Fruit fly (Drosophila melanogaster): ENCODE results near the gene Xport-A.

Xport-A gene

DNA sequence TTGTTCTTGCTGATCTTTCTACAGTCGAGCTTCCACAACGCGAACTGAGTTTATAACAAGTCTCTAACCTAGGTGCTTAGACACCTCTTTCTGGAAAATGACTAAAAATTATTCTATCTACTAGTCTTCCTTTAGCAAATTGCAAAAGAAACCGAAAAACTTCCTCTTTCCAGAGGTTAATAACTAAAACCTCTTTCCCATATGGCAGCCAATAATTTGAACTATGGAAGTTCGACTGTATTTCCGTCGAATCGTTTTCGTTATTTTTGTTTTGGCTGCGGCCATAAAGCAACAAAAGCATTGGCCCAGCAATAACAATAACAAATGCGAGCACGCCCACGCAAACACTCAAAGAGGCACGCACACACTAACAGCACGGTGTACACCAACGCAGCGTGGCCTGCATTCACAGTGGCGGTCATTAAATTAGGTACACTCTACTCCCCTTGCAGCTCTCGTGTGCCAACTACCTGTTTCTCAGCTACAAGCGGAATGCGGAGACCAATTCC is 34.7 kb downstream of the Xport-A start (continued):
- peak; percentile 79 for TF ChIP-seq sens (GFP tag)
- peak; percentile 56 for TF ChIP-seq tap (tag; optimal IDR thresholded peaks at IDR 0.05)
- TF ChIP-seq CG3847 (GFP tag; IDR thresholded peaks at IDR 0.05) = peak; percentile 55
- TF ChIP-seq kay (GFP tag; optimal IDR thresholded peaks at IDR 0.05) = no peak
- peak; percentile 39 for TF ChIP-seq D19A (tag; optimal IDR thresholded peaks at IDR 0.05)
- peak; percentile 22 for TF ChIP-seq CG6854 (GFP tag; optimal IDR thresholded peaks at IDR 0.05)
- no peak for TF ChIP-seq CTCF (GFP tag; optimal IDR thresholded peaks at IDR 0.05)
- 0 out of 2 replicates have a peak, but pooled peaks have one; percentile 20 for TF ChIP-seq Awh (GFP tag; IDR thresholded peaks at IDR 0.05)
- TF ChIP-seq CG9215 (GFP tag; IDR thresholded peaks at IDR 0.05) = no peak
- no peak for TF ChIP-seq CG3065 (GFP tag; optimal IDR thresholded peaks at IDR 0.05)
- TF ChIP-seq CG10979 (tag; optimal IDR thresholded peaks at IDR 0.05) = peak; percentile 15
- no peak for TF ChIP-seq ewg (GFP tag; optimal IDR thresholded peaks at IDR 0.05)
- TF ChIP-seq wek (GFP tag; optimal IDR thresholded peaks at IDR 0.05) = peak; percentile 0
- TF ChIP-seq sd (tag; optimal IDR thresholded peaks at IDR 0.05) = peak; percentile 39
- TF ChIP-seq B-H2 (GFP tag; optimal IDR thresholded peaks at IDR 0.05) = peak; percentile 43
- TF ChIP-seq CG42726 (GFP tag; IDR thresholded peaks at IDR 0.05; ENCODE audit: partially characterized antibody) = no peak
- TF ChIP-seq gro (GFP tag; optimal IDR thresholded peaks at IDR 0.05) = peak; percentile 22
- TF ChIP-seq toy (GFP tag; IDR thresholded peaks at IDR 0.05) = no peak
- TF ChIP-seq CG10959 (GFP tag; IDR thresholded peaks at IDR 0.05) = no peak
- peak; percentile 8 for TF ChIP-seq CG6254 (GFP tag; optimal IDR thresholded peaks at IDR 0.05)
- no peak for TF ChIP-seq pfk (GFP tag; optimal IDR thresholded peaks at IDR 0.05)
- peak; percentile 9 for TF ChIP-seq CG12155 (GFP tag; optimal IDR thresholded peaks at IDR 0.05)
- TF ChIP-seq CG2120 (GFP tag; optimal IDR thresholded peaks at IDR 0.05) = peak; percentile 59
- TF ChIP-seq al (GFP tag; IDR thresholded peaks at IDR 0.05) = 0 out of 2 replicates have a peak, but pooled peaks have one; percentile 23
- TF ChIP-seq CG12769 (tag; optimal IDR thresholded peaks at IDR 0.05) = peak; percentile 28
- no peak for TF ChIP-seq HLH4C (GFP tag; IDR thresholded peaks at IDR 0.05; ENCODE audit: partially characterized antibody)
- TF ChIP-seq Sry-β (GFP tag; optimal IDR thresholded peaks at IDR 0.05) = no peak
- TF ChIP-seq CG7556 (GFP tag; optimal IDR thresholded peaks at IDR 0.05) = peak; percentile 49
- TF ChIP-seq ftz-f1 (GFP tag; optimal IDR thresholded peaks at IDR 0.05) = no peak
- TF ChIP-seq CG13287 (GFP tag; IDR thresholded peaks at IDR 0.05; ENCODE audit: partially characterized antibody) = no peak
- TF ChIP-seq CG9437 (GFP tag; optimal IDR thresholded peaks at IDR 0.05) = peak; percentile 64
- TF ChIP-seq CG16863 (GFP tag; optimal IDR thresholded peaks at IDR 0.05) = peak; percentile 18
- no peak for TF ChIP-seq CG12744 (GFP tag; optimal IDR thresholded peaks at IDR 0.05)
- peak; percentile 36 for TF ChIP-seq pho (GFP tag; optimal IDR thresholded peaks at IDR 0.05)
- TF ChIP-seq Neu2 (GFP tag; optimal IDR thresholded peaks at IDR 0.05; ENCODE audit: borderline replicate concordance) = no peak
- peak in 1 of 2 experiments; percentile 59 for TF ChIP-seq bsh (GFP tag; optimal IDR thresholded peaks at IDR 0.05)
- peak; percentile 30; the same call in 1 of the 3 replicates for TF ChIP-seq CG34422 (GFP tag; IDR thresholded peaks at IDR 0.05)
- no peak for TF ChIP-seq dan (GFP tag; IDR thresholded peaks at IDR 0.05)
- no peak for TF ChIP-seq CG16813 (GFP tag; IDR thresholded peaks at IDR 0.05; ENCODE audit: partially characterized antibody)
- TF ChIP-seq aop (GFP tag; IDR thresholded peaks at IDR 0.05) = no peak
- no peak for TF ChIP-seq p53 (GFP tag; optimal IDR thresholded peaks at IDR 0.05)
- TF ChIP-seq Adf1 (GFP tag; IDR thresholded peaks at IDR 0.05) = peak; percentile 35; the same call in 1 of the 2 replicates
- TF ChIP-seq fd64A (GFP tag; optimal IDR thresholded peaks at IDR 0.05) = peak; percentile 53
- peak; percentile 23 for TF ChIP-seq CG17829 (tag; optimal IDR thresholded peaks at IDR 0.05)
- peak; percentile 54 for TF ChIP-seq CG10147 (GFP tag; optimal IDR thresholded peaks at IDR 0.05)
- TF ChIP-seq Dll (GFP tag; IDR thresholded peaks at IDR 0.05; ENCODE audit: partially characterized antibody) = no peak
- no peak for TF ChIP-seq BEAF-32 (GFP tag; optimal IDR thresholded peaks at IDR 0.05)
- 0 out of 2 replicates have a peak, but pooled peaks have one; percentile 18 for TF ChIP-seq ara (GFP tag; IDR thresholded peaks at IDR 0.05)
- peak; percentile 47 for TF ChIP-seq Deaf1 (tag; optimal IDR thresholded peaks at IDR 0.05)
- peak; percentile 59 for TF ChIP-seq sqz (GFP tag; optimal IDR thresholded peaks at IDR 0.05)

Data from whole organism, embryonic.